Fruit fly (Drosophila melanogaster) whole organism, wandering third instar larva: ENCODE data around the gene Pxd.

ENCODE experiments used
- Abd-B ChIP-seq: fragments of >200 bp; optimal IDR thresholded peaks from 2 replicates; lab custom pipeline; 2017; ENCODE audit warnings: missing biosample characterization, missing genetic modification characterization
- CG32264 ChIP-seq: fragments of 200-800 bp; sonication (Bioruptor generic); optimal IDR thresholded peaks from 2 replicates; lab custom pipeline; 2016; ENCODE audit warnings: missing biosample characterization, missing genetic modification characterization
- CG9705 ChIP-seq: fragments of 200-800 bp; sonication (Bioruptor generic); optimal IDR thresholded peaks from 2 replicates; lab custom pipeline; 2018; ENCODE audit warnings: missing biosample characterization, mild to moderate bottlenecking, missing genetic modification characterization
- CrebA ChIP-seq: fragments of 200-800 bp; sonication (Bioruptor generic); optimal IDR thresholded peaks from 2 replicates; lab custom pipeline; 2016; ENCODE audit warnings: missing biosample characterization, mild to moderate bottlenecking, missing genetic modification characterization, borderline replicate concordance
- Dfd ChIP-seq: fragments of >200 bp; optimal IDR thresholded peaks from 2 replicates; lab custom pipeline; 2017; ENCODE audit warnings: missing biosample characterization, missing genetic modification characterization
- Dif ChIP-seq: fragments of 200-275, 200-300 bp; sonication (Bioruptor generic); optimal IDR thresholded peaks from 2 replicates; lab custom pipeline; 2018; ENCODE audit warnings: missing biosample characterization, missing genetic modification characterization; ENCODE audit not compliant: partially characterized antibody
- GATAd ChIP-seq: sonication (Bioruptor generic); optimal IDR thresholded peaks from 2 replicates; lab custom pipeline; 2016; ENCODE audit warnings: missing biosample characterization, missing genetic modification characterization
- HLH106 ChIP-seq: fragments of 200-800 bp; optimal IDR thresholded peaks from 3 replicates; lab custom pipeline; 2019; ENCODE audit warnings: missing biosample characterization, mild to moderate bottlenecking, missing genetic modification characterization, moderate library complexity
- Hnf4 ChIP-seq: fragments of 200-800 bp; sonication (Bioruptor generic); optimal IDR thresholded peaks from 2 replicates; lab custom pipeline; 2016; ENCODE audit warnings: missing biosample characterization, mild to moderate bottlenecking, missing genetic modification characterization
- Hr78 ChIP-seq: fragments of >200 bp; optimal IDR thresholded peaks from 2 replicates; lab custom pipeline; 2017; ENCODE audit warnings: missing biosample characterization, missing genetic modification characterization
- Hr83 ChIP-seq: fragments of 200-300 bp; sonication (Bioruptor generic); optimal IDR thresholded peaks from 2 replicates; lab custom pipeline; 2016; ENCODE audit warnings: missing biosample characterization, mild to moderate bottlenecking, missing genetic modification characterization, moderate library complexity; ENCODE audit not compliant: poor library complexity, severe bottlenecking
- Jra ChIP-seq: sonication (Bioruptor generic); optimal IDR thresholded peaks from 2 replicates; lab custom pipeline; 2016; ENCODE audit warnings: missing biosample characterization, missing genetic modification characterization
- Mio ChIP-seq: sonication (Bioruptor generic); optimal IDR thresholded peaks from 2 replicates; lab custom pipeline; 2016; ENCODE audit warnings: missing biosample characterization, missing genetic modification characterization
- Myc ChIP-seq: fragments of >200 bp; optimal IDR thresholded peaks from 2 replicates; lab custom pipeline; 2017
- N ChIP-seq: fragments of >200 bp; optimal IDR thresholded peaks from 2 replicates; lab custom pipeline; 2018; ENCODE audit warnings: missing biosample characterization, missing external identifiers, missing genetic modification characterization
- Rel ChIP-seq, 2 experiments: fragments of 200-800 bp; sonication (Bioruptor generic) in 1 of 2; optimal IDR thresholded peaks; 2 replicates in 1 of 2; 3 replicates in 1 of 2; lab custom pipeline; 2016 to 2019; ENCODE audit warnings: mild to moderate bottlenecking in 2 of 2, missing biosample characterization in 2 of 2, missing genetic modification characterization in 2 of 2, moderate library complexity in 1 of 2
- Vsx2 ChIP-seq: fragments of 200-300, 225-300 bp; sonication (Bioruptor generic); optimal IDR thresholded peaks from 2 replicates; lab custom pipeline; 2018; ENCODE audit warnings: missing biosample characterization, missing genetic modification characterization; ENCODE audit not compliant: partially characterized antibody
- br ChIP-seq: fragments of 200-800 bp; sonication (Bioruptor generic); optimal IDR thresholded peaks from 2 replicates; lab custom pipeline; 2016; ENCODE audit warnings: missing biosample characterization, missing genetic modification characterization
- brk ChIP-seq: fragments of 200-800 bp; sonication (Bioruptor generic); optimal IDR thresholded peaks from 2 replicates; lab custom pipeline; 2016; ENCODE audit warnings: missing biosample characterization, mild to moderate bottlenecking, missing genetic modification characterization
- dl ChIP-seq, 2 experiments: fragments of 175-275, 200-275 bp in 1 of 2; fragments of 200-275 bp in 1 of 2; sonication (Bioruptor generic); optimal IDR thresholded peaks; lab custom pipeline; 2018; ENCODE audit warnings: mild to moderate bottlenecking in 2 of 2, missing biosample characterization in 2 of 2, missing genetic modification characterization in 2 of 2, moderate library complexity in 2 of 2; ENCODE audit not compliant: partially characterized antibody in 2 of 2, insufficient read depth in 1 of 2
- dmrt93B ChIP-seq: fragments of 200-800 bp; sonication (Bioruptor generic); optimal IDR thresholded peaks from 2 replicates; lab custom pipeline; 2018; ENCODE audit warnings: missing biosample characterization, mild to moderate bottlenecking, missing genetic modification characterization
- dsf ChIP-seq: sonication (Bioruptor generic); optimal IDR thresholded peaks from 2 replicates; lab custom pipeline; 2016; ENCODE audit warnings: missing biosample characterization, missing genetic modification characterization, borderline replicate concordance
- foxo ChIP-seq, 2 experiments: fragments of 200-800 bp; sonication (Bioruptor generic); optimal IDR thresholded peaks; 2 replicates in 1 of 2; 3 replicates in 1 of 2; lab custom pipeline; 2016 to 2017; ENCODE audit warnings: missing biosample characterization in 2 of 2, missing genetic modification characterization in 2 of 2
- fru ChIP-seq: fragments of 200-800 bp; sonication (Bioruptor generic); optimal IDR thresholded peaks from 3 replicates; lab custom pipeline; 2016; ENCODE audit warnings: missing biosample characterization, mild to moderate bottlenecking, missing genetic modification characterization
- h ChIP-seq: fragments of 200-800 bp; sonication (Bioruptor generic); optimal IDR thresholded peaks from 3 replicates; lab custom pipeline; 2016; ENCODE audit warnings: missing biosample characterization, mild to moderate bottlenecking, missing genetic modification characterization
- jim ChIP-seq: fragments of 175-275, 200-325 bp; sonication (Bioruptor generic); optimal IDR thresholded peaks from 2 replicates; lab custom pipeline; 2016; ENCODE audit warnings: missing biosample characterization, mild to moderate bottlenecking, missing genetic modification characterization
- lola ChIP-seq: fragments of >200 bp; optimal IDR thresholded peaks from 2 replicates; lab custom pipeline; 2017; ENCODE audit warnings: missing biosample characterization, missing genetic modification characterization
- pan ChIP-seq: fragments of >200 bp; optimal IDR thresholded peaks from 2 replicates; lab custom pipeline; 2017
- psq ChIP-seq: fragments of 200-800 bp; sonication (Bioruptor generic); optimal IDR thresholded peaks from 3 replicates; lab custom pipeline; 2017; ENCODE audit warnings: missing biosample characterization, mild to moderate bottlenecking, missing genetic modification characterization, moderate library complexity
- rgr ChIP-seq: fragments of 200-800 bp; sonication (Bioruptor generic); optimal IDR thresholded peaks from 3 replicates; lab custom pipeline; 2016; ENCODE audit warnings: missing biosample characterization, mild to moderate bottlenecking, missing genetic modification characterization
- sage ChIP-seq: fragments of 200-800 bp; sonication (Bioruptor generic); optimal IDR thresholded peaks from 2 replicates; lab custom pipeline; 2016; ENCODE audit warnings: missing biosample characterization, mild to moderate bottlenecking, missing genetic modification characterization
- sv ChIP-seq: fragments of 200-800 bp; sonication (Bioruptor generic); optimal IDR thresholded peaks from 3 replicates; lab custom pipeline; 2016; ENCODE audit warnings: missing biosample characterization, missing genetic modification characterization
- usp ChIP-seq: fragments of >200 bp; optimal IDR thresholded peaks from 2 replicates; lab custom pipeline; 2017; ENCODE audit warnings: missing biosample characterization, missing genetic modification characterization

Gene Pxd

DNA sequence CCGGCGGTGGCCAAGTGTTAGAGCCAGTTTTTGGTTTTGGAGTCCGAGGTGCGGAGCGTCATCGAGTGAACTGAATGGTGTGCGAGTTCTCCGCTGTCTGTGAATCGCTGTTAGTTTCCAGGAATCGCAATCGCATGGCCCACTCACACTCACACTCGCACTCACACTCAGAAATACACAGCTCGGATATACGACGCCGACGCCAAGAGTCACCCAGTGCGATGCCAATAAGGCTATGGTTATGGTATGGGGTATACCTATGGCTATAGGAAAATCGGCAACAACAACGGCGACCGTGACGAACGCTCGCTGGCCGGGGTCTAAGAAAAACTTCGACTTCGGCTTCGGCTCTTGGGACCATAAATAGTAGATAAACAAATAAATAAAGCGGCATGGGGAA is 42.2 kb upstream of the Pxd start, which contains the start of gene Abd-B:
TSS of gene Abd-B (minus strand) at position 101 of the 400 bp plus-strand sequence.
- TF ChIP-seq brk (GFP tag; lab: Kevin White, UChicago) (no peak), foxo (GFP tag; optimal IDR thresholded peaks at IDR 0.05; lab: Kevin White, UChicago) (no peak), N (GFP tag; lab: Kevin White, UChicago) (no peak), Vsx2 (GFP tag; lab: Kevin White, UChicago) (no peak), Hnf4 (no peak), sv (GFP tag; lab: Kevin White, UChicago) (no peak), Jra (GFP tag; lab: Kevin White, UChicago) (no peak), CrebA (GFP tag; lab: Kevin White, UChicago) (no peak), Rel (GFP tag; optimal IDR thresholded peaks at IDR 0.05; lab: Kevin White, UChicago) (no peak), Rel (tag; optimal IDR thresholded peaks at IDR 0.05; lab: Kevin White, UChicago) (no peak), dmrt93B (GFP tag; lab: Kevin White, UChicago) (no peak), fru (GFP tag; lab: Kevin White, UChicago) (no peak), lola (no peak), h (GFP tag; lab: Kevin White, UChicago) (no peak), Mio (GFP tag; lab: Kevin White, UChicago) (no peak), Dif (no peak), rgr (GFP tag; lab: Kevin White, UChicago) (no peak), pan (lab: Kevin White, UChicago) (no peak), sage (GFP tag; lab: Kevin White, UChicago) (no peak)

DNA sequence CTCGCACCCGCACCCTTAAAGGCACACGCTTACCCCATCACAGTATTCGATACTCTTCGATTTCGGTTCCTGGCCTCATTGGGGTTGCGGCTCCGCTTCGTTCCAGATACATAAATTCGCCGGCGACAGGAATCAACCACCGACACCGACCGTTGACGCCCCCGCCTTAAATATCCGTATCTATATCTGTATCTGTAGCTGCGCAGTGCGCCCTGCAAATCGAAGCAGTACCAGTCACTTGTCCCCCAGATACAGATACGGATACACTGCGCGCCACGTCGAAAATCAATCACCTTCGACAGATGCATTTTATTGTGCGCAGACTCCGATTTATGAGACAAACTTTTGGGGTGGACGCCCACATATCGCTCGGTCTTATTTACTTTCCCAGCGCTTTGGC is 41.8 kb upstream of the Pxd start:
- TF ChIP-seq foxo (GFP tag; optimal IDR thresholded peaks at IDR 0.05; lab: Kevin White, UChicago) (no peak), CG9705 (GFP tag; lab: Kevin White, UChicago) (no peak), HLH106 (tag; lab: Kevin White, UChicago) (no peak), Hnf4 (no peak), CrebA (GFP tag; lab: Kevin White, UChicago) (no peak), dsf (no peak), psq (no peak), br (GFP tag; lab: Kevin White, UChicago) (no peak), h (GFP tag; lab: Kevin White, UChicago) (no peak), lola (no peak), GATAd (GFP tag; lab: Kevin White, UChicago) (no peak), Myc (lab: Kevin White, UChicago) (no peak), sv (GFP tag; lab: Kevin White, UChicago) (no peak), dl (GFP tag; optimal IDR thresholded peaks at IDR 0.05; lab: Kevin White, UChicago; ENCODE audit: insufficient read depth in 1 of 2, partially characterized antibody in 2 of 2) (no peak), pan (lab: Kevin White, UChicago) (no peak)

DNA sequence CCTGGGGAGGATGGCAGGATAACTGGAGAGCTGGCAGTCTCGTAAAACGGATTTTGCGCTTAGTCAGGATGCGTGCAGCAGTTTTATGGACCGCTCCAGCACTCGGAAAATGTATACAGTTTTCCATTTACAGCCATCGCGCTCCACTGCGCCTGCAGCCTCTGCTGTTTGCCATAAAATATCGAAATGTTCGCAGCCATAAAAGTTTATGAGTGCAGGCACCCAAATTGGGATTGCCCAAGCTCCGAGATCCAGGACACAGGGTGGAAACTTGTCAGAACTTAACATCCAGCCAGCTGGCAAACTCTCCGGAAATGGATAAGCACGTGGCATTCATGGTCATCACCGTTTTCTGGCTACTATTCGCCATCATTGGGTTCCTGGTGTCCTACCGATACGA is 39.5 kb upstream of the Pxd start, which contains the start of gene VhaM9.7-d:
TSS of gene VhaM9.7-d (plus strand) at position 301 of the 400 bp plus-strand sequence.
- TF ChIP-seq GATAd (GFP tag; lab: Kevin White, UChicago) (no peak), Vsx2 (GFP tag; lab: Kevin White, UChicago) (no peak), pan (lab: Kevin White, UChicago) (no peak), brk (GFP tag; lab: Kevin White, UChicago) (no peak), Jra (GFP tag; lab: Kevin White, UChicago) (no peak), Hr78 (no peak), HLH106 (tag; lab: Kevin White, UChicago) (no peak)

DNA sequence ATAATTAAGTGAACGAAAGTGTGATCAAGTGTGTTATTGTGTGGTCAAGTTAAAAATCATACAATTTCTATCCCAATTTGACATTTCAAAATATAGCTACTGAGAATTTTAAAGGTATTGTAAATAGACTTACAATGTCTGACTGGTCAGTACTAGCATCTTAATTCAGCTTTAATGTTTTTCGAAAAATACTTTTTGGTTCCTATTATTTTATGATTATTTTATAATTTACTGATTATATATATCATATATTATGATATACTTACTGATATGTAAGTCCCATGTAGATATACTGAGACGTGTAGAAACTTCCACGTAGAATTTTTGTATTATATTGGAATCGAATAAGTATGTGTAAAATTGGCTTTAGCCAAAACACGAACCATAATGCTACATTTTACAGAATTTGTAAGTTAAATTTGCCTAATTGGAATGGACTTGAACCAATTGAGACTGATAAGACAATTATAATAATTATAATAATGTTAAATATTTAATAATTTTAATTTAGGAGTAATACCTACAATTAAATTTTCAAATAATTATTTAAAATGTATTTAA is 36.6 kb upstream of the Pxd start, which contains the start of gene Actn3:
TSS of gene Actn3 (minus strand) at position 51 of the 561 bp plus-strand sequence.
- TF ChIP-seq CG32264 (GFP tag; lab: Kevin White, UChicago) (no peak), Myc (lab: Kevin White, UChicago) (peak; percentile 21)

DNA sequence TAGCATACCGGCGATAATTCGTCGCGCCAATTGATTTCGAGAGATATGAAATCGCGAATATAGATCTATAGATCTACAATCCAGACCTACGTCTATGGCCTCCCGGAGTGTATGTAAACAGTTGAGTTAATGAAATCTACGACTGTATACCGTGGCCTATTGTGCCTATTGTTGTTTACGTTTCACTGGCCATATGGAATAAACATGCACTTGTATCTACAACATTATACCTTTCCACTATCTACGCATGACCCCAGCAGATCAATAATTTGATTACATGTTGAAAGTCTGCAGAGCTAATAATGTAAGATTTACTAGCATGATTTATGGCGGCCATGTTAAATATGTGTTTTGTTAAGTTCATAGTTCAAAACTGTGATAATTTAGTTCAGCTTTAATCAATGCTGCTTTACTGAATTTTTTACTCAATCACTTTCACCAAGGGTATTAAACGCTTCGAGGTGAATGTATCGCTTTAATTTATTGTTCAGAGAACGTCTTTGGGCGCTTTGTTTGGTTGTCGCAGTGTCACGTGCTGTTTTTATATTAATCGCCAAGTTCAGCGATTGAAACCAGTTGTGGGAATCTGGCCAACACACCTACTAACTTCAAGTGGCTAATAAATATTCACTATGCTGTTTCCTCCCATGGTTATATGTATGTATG is 33.3 kb upstream of the Pxd start:
- no peak for TF ChIP-seq Rel (GFP tag; optimal IDR thresholded peaks at IDR 0.05; lab: Kevin White, UChicago)
- TF ChIP-seq Rel (tag; optimal IDR thresholded peaks at IDR 0.05; lab: Kevin White, UChicago), result no peak
- TF ChIP-seq Dif, result no peak
- TF ChIP-seq CG9705 (GFP tag; lab: Kevin White, UChicago), result no peak
- no peak for TF ChIP-seq usp (GFP tag; lab: Kevin White, UChicago)
- TF ChIP-seq CrebA (GFP tag; lab: Kevin White, UChicago), result no peak
- TF ChIP-seq Mio (GFP tag; lab: Kevin White, UChicago), result no peak
- no peak for TF ChIP-seq Dfd (GFP tag; lab: Kevin White, UChicago)
- TF ChIP-seq Hr83 (GFP tag; lab: Kevin White, UChicago), result no peak
- TF ChIP-seq jim (GFP tag; lab: Kevin White, UChicago), result no peak
- TF ChIP-seq HLH106 (tag; lab: Kevin White, UChicago), result no peak
- TF ChIP-seq Hr78, result no peak
- TF ChIP-seq lola, result no peak
- no peak for TF ChIP-seq brk (GFP tag; lab: Kevin White, UChicago)
- no peak for TF ChIP-seq rgr (GFP tag; lab: Kevin White, UChicago)
- TF ChIP-seq h (GFP tag; lab: Kevin White, UChicago), result no peak
- no peak for TF ChIP-seq Abd-B (GFP tag; lab: Kevin White, UChicago)
- TF ChIP-seq N (GFP tag; lab: Kevin White, UChicago), result no peak
- TF ChIP-seq Vsx2 (GFP tag; lab: Kevin White, UChicago), result no peak
- no peak for TF ChIP-seq psq
- no peak for TF ChIP-seq Hnf4
- TF ChIP-seq, all 38 proteins: peak for 0
